Worm (Caenorhabditis elegans): ENCODE measurements around the gene apm-3.

Gene apm-3

ce11 chrX:975236-975535 is 20.4 kb downstream of the apm-3 start:
- no peak for TF ChIP-seq nhr-85 (tag)

ce11 chrX:977958-978686 is 23.3 kb downstream of the apm-3 start, which contains the start of gene abhd-3.2:
Gene abhd-3.2, minus strand, starts transcription at chrX:978008.
- TF ChIP-seq unc-98 (GFP tag; IDR thresholded peaks at IDR 0.05): no peak
- TF ChIP-seq lin-14 (GFP tag; optimal IDR thresholded peaks at IDR 0.05): peak; percentile 39
- TF ChIP-seq elt-3 (tag; optimal IDR thresholded peaks at IDR 0.05): peak in 5 of 6 experiments; percentile 27 to 86 (median 35)
- TF ChIP-seq zip-4 (GFP tag; optimal IDR thresholded peaks at IDR 0.05): no peak
- TF ChIP-seq lin-35 (GFP tag; optimal IDR thresholded peaks at IDR 0.05): peak in 1 of 2 experiments; percentile 64
- no peak for TF ChIP-seq lin-15B (tag; optimal IDR thresholded peaks at IDR 0.05)
- no peak for TF ChIP-seq dpl-1 (GFP tag; optimal IDR thresholded peaks at IDR 0.05)
- TF ChIP-seq nhr-90 (tag; optimal IDR thresholded peaks at IDR 0.05; ENCODE audit: poor library complexity): peak; percentile 35
- no peak for TF ChIP-seq lin-39 (tag; optimal IDR thresholded peaks at IDR 0.05)
- TF ChIP-seq pqm-1 (tag; optimal IDR thresholded peaks at IDR 0.05): peak; percentile 93
- TF ChIP-seq ces-1 (GFP tag; optimal IDR thresholded peaks at IDR 0.05): no peak
- TF ChIP-seq nhr-19 (GFP tag; conservative IDR thresholded peaks at IDR 0.05): peak; percentile 52
- no peak for TF ChIP-seq egl-27 (tag; optimal IDR thresholded peaks at IDR 0.05)
- TF ChIP-seq hlh-17 (GFP tag; optimal IDR thresholded peaks at IDR 0.05; ENCODE audit: borderline replicate concordance): no peak
- peak; percentile 41 for TF ChIP-seq blmp-1 (tag; optimal IDR thresholded peaks at IDR 0.05)
- TF ChIP-seq ceh-63 (GFP tag; optimal IDR thresholded peaks at IDR 0.05): no peak
- peak in 1 of 2 experiments; percentile 20 for TF ChIP-seq lsy-2 (tag; optimal IDR thresholded peaks at IDR 0.05)
- no peak for TF ChIP-seq ama-1 (optimal IDR thresholded peaks at IDR 0.05)
- peak; percentile 64 for TF ChIP-seq tlp-1 (tag; optimal IDR thresholded peaks at IDR 0.05)
- TF ChIP-seq egl-13 (tag; optimal IDR thresholded peaks at IDR 0.05): no peak
- peak; percentile 40 for TF ChIP-seq nhr-20 (tag; optimal IDR thresholded peaks at IDR 0.05)
- TF ChIP-seq pag-3 (tag; optimal IDR thresholded peaks at IDR 0.05; ENCODE audit: borderline replicate concordance, insufficient read depth): no peak
- no peak for TF ChIP-seq rnt-1 (tag; optimal IDR thresholded peaks at IDR 0.05)
- peak in 1 of 2 experiments; percentile 30 for TF ChIP-seq mdl-1 (tag; optimal IDR thresholded peaks at IDR 0.05)
- TF ChIP-seq nhr-11 (tag; optimal IDR thresholded peaks at IDR 0.05): no peak
- TF ChIP-seq nhr-85 (tag): peak; percentile 78
- TF ChIP-seq ztf-4 (tag; optimal IDR thresholded peaks at IDR 0.05): no peak
- TF ChIP-seq snu-23 (GFP tag; optimal IDR thresholded peaks at IDR 0.05): peak; percentile 35
- TF ChIP-seq mef-2 (tag; optimal IDR thresholded peaks at IDR 0.05): no peak
- TF ChIP-seq jun-1 (tag; optimal IDR thresholded peaks at IDR 0.05): peak; percentile 63
- TF ChIP-seq grh-1 (GFP tag; IDR thresholded peaks at IDR 0.05): no peak
- TF ChIP-seq snpc-4 (tag; optimal IDR thresholded peaks at IDR 0.05): no peak
- no peak for TF ChIP-seq C34B4.2 (tag; optimal IDR thresholded peaks at IDR 0.05)
- no peak for TF ChIP-seq sup-37 (GFP tag; optimal IDR thresholded peaks at IDR 0.05)
- TF ChIP-seq ceh-90 (tag; optimal IDR thresholded peaks at IDR 0.05): no peak
- no peak for TF ChIP-seq efl-1 (optimal IDR thresholded peaks at IDR 0.05)
- TF ChIP-seq efl-1 (GFP tag; optimal IDR thresholded peaks at IDR 0.05 in 1 of 2): peak in 1 of 2 experiments; percentile 66
- no peak for TF ChIP-seq ceh-88 (GFP tag; IDR thresholded peaks at IDR 0.05)
- TF ChIP-seq nhr-71 (tag; optimal IDR thresholded peaks at IDR 0.05): peak; percentile 37
- TF ChIP-seq sox-4 (tag; optimal IDR thresholded peaks at IDR 0.05): no peak
- no peak for TF ChIP-seq tbx-2 (tag; optimal IDR thresholded peaks at IDR 0.05)
- TF ChIP-seq elt-2 (tag; optimal IDR thresholded peaks at IDR 0.05): peak; percentile 99
- TF ChIP-seq hlh-4 (tag; optimal IDR thresholded peaks at IDR 0.05): no peak
